Worm (Caenorhabditis elegans) whole organism, L3 larva: ENCODE measurements around the gene tax-6.

ENCODE experiments used
- fkh-2 ChIP-seq: fragments of 150-350 bp; optimal IDR thresholded peaks from 2 replicates; lab custom pipeline; 2014; ENCODE audit warnings: missing biosample characterization, missing genetic modification reagents, missing genetic modification characterization
- nhr-11 ChIP-seq: fragments of 150-350 bp; optimal IDR thresholded peaks from 2 replicates; lab custom pipeline; 2014; ENCODE audit warnings: missing biosample characterization, missing genetic modification characterization
- nhr-76 ChIP-seq: fragments of 150-350 bp; sonication (generic microtip); optimal IDR thresholded peaks from 5 replicates; lab custom pipeline; 2014; ENCODE audit warnings: missing biosample characterization, missing genetic modification characterization
- zag-1 ChIP-seq: fragments of 150-350 bp; optimal IDR thresholded peaks from 2 replicates; lab custom pipeline; 2014; ENCODE audit warnings: missing biosample characterization, missing genetic modification characterization
- ztf-11 ChIP-seq: fragments of 150-350 bp; optimal IDR thresholded peaks from 2 replicates; lab custom pipeline; 2014; ENCODE audit warnings: missing biosample characterization, missing genetic modification characterization

- TF ChIP-seq nhr-11 (tag; lab: Kevin White, UChicago) (no peak), ztf-11 (tag; lab: Kevin White, UChicago) (no peak), fkh-2 (tag; lab: Kevin White, UChicago) (no peak), nhr-76 (tag; lab: Kevin White, UChicago) (no peak), zag-1 (tag; lab: Kevin White, UChicago) (no peak)
Observed at ce11 chrIV:10512752-10513151, 11.4 kb upstream of the tax-6 start.
